Fruit fly (Drosophila melanogaster) whole organism, adult: ENCODE data around the gene TotF.

Source experiments
- CG11617 ChIP-seq: fragments of 200-800 bp; sonication (Bioruptor generic); optimal IDR thresholded peaks from 2 replicates; lab custom pipeline; 2017; ENCODE audit warnings: mild to moderate bottlenecking, missing biosample characterization, missing genetic modification reagents, missing genetic modification characterization
- CG12768 ChIP-seq: fragments of 200-800 bp; sonication (Bioruptor generic); optimal IDR thresholded peaks from 2 replicates; lab custom pipeline; 2017; ENCODE audit warnings: missing biosample characterization, missing genetic modification characterization, mild to moderate bottlenecking, moderate library complexity, missing genetic modification reagents
- CG14711 ChIP-seq: fragments of 200-800 bp; sonication (Bioruptor generic); optimal IDR thresholded peaks from 2 replicates; lab custom pipeline; 2018; ENCODE audit warnings: missing biosample characterization, mild to moderate bottlenecking, missing genetic modification characterization, moderate library complexity
- CG1620 ChIP-seq: fragments of 200-800 bp; sonication (Bioruptor generic); optimal IDR thresholded peaks from 2 replicates; lab custom pipeline; 2016; ENCODE audit warnings: missing biosample characterization, missing genetic modification characterization
- CG33017 ChIP-seq: fragments of 200-800 bp; sonication (Bioruptor generic); optimal IDR thresholded peaks from 2 replicates; lab custom pipeline; 2018; ENCODE audit warnings: missing biosample characterization, mild to moderate bottlenecking, missing genetic modification characterization, moderate library complexity
- CG5204 ChIP-seq: fragments of 200-800 bp; sonication (Bioruptor generic); optimal IDR thresholded peaks from 2 replicates; lab custom pipeline; 2016; ENCODE audit warnings: missing biosample characterization, missing genetic modification characterization
- CG7045 ChIP-seq: fragments of 200-800 bp; sonication (Bioruptor generic); optimal IDR thresholded peaks from 2 replicates; lab custom pipeline; 2017; ENCODE audit warnings: missing biosample characterization, mild to moderate bottlenecking, missing genetic modification characterization
- CG7101 ChIP-seq: fragments of 200-800 bp; sonication (Bioruptor generic); optimal IDR thresholded peaks from 2 replicates; lab custom pipeline; 2018; ENCODE audit warnings: missing biosample characterization, mild to moderate bottlenecking, missing genetic modification characterization, moderate library complexity
- Clk ChIP-seq: fragments of 200-800 bp; sonication (Bioruptor generic); optimal IDR thresholded peaks from 2 replicates; lab custom pipeline; 2017; ENCODE audit warnings: missing biosample characterization, missing genetic modification characterization
- Crg-1 ChIP-seq: fragments of 200-800 bp; sonication (Bioruptor generic); optimal IDR thresholded peaks from 2 replicates; lab custom pipeline; 2016; ENCODE audit warnings: missing biosample characterization, missing genetic modification characterization
- Hr96 ChIP-seq: fragments of 200-800 bp; sonication (Bioruptor generic); optimal IDR thresholded peaks from 2 replicates; lab custom pipeline; 2016; ENCODE audit warnings: missing biosample characterization, missing genetic modification characterization
- Mnt ChIP-seq: fragments of 200-800 bp; sonication (Bioruptor generic); optimal IDR thresholded peaks from 2 replicates; lab custom pipeline; 2016; ENCODE audit warnings: missing biosample characterization, mild to moderate bottlenecking, missing genetic modification characterization
- bab1 ChIP-seq: fragments of 200-800 bp; sonication (Bioruptor generic); optimal IDR thresholded peaks from 3 replicates; lab custom pipeline; 2019; ENCODE audit warnings: missing biosample characterization, mild to moderate bottlenecking, missing genetic modification characterization, moderate library complexity
- cic ChIP-seq: fragments of 200-800 bp; sonication (Bioruptor generic); optimal IDR thresholded peaks from 2 replicates; lab custom pipeline; 2017; ENCODE audit warnings: missing biosample characterization, mild to moderate bottlenecking, missing genetic modification characterization, moderate library complexity
- cnc ChIP-seq, 2 experiments: fragments of >200 bp; optimal IDR thresholded peaks; 2 replicates each; lab custom pipeline; 2017
- kay ChIP-seq: fragments of 200-800 bp; sonication (Bioruptor generic); peaks from one replicate; lab custom pipeline; 2016; ENCODE audit warnings: missing biosample characterization, missing genetic modification characterization, borderline replicate concordance
- ovo ChIP-seq: fragments of 200-800 bp; sonication (Bioruptor generic); optimal IDR thresholded peaks from 2 replicates; lab custom pipeline; 2016; ENCODE audit warnings: missing biosample characterization, missing genetic modification characterization
- pad ChIP-seq: fragments of 200-800 bp; sonication (Bioruptor generic); optimal IDR thresholded peaks from 3 replicates; lab custom pipeline; 2017; ENCODE audit warnings: missing biosample characterization, missing genetic modification characterization, mild to moderate bottlenecking, moderate library complexity, missing genetic modification reagents
- tj ChIP-seq: fragments of 200-800 bp; sonication (Bioruptor generic); optimal IDR thresholded peaks from 3 replicates; lab custom pipeline; 2017; ENCODE audit warnings: missing biosample characterization, mild to moderate bottlenecking, missing genetic modification characterization, moderate library complexity
- toe ChIP-seq: fragments of 200-800 bp; sonication (Bioruptor generic); optimal IDR thresholded peaks from 2 replicates; lab custom pipeline; 2016; ENCODE audit warnings: missing biosample characterization, missing genetic modification characterization

Gene TotF

DNA sequence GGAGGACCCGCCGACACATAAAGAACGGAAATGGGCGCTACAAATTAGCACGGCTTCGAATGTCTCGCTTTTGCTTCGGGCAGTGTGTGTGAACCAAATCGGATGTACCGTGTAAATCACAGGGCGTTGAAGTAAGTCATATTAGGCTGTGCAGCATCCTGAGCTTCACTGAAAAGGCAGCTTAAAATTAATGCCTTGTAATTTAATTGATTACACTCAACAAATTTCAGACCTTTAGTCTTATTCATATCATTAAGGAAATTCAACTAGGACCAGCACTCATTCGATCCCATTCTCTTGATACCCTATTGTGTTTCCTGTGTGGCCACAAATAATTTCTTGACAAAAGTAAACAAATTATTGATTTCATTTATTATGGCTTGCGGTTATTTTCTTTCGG is 42.2 kb downstream of the TotF start:
- TF ChIP-seq kay (no peak), tj (no peak), CG14711 (no peak), CG7101 (tag; lab: Kevin White, UChicago) (no peak), CG33017 (tag; lab: Kevin White, UChicago) (no peak), Mnt (no peak), CG5204 (GFP tag; lab: Kevin White, UChicago) (no peak), cnc (optimal IDR thresholded peaks at IDR 0.05; lab: Kevin White, UChicago) (no peak), ovo (no peak), Crg-1 (GFP tag; lab: Kevin White, UChicago) (no peak), CG7045 (GFP tag; lab: Kevin White, UChicago) (no peak), pad (GFP tag; lab: Kevin White, UChicago) (no peak)

DNA sequence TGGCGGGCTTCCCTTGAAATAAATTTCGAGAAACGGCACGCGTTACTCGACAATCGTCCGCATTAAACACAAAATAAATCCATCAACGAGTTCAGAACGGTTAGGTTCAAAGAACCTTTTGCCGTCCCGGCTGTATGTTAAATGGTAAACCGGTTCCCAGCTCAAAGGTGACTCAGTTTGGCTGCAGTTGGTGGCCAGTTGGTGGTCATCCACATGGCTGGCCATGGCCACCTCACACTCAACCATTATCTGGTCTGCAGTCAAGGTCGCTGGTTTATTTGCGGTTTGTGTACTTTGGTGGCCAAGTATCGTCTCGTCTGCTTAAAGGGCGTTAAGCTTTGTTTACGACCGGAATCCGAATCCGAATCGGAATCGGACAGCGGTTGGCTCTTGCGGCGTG is 42.7 kb downstream of the TotF start:
- TF ChIP-seq Mnt = no peak
- no peak for TF ChIP-seq CG7101 (tag; lab: Kevin White, UChicago)
- TF ChIP-seq Clk (GFP tag; lab: Kevin White, UChicago) = no peak
- TF ChIP-seq CG5204 (GFP tag; lab: Kevin White, UChicago) = no peak
- TF ChIP-seq toe (GFP tag; lab: Kevin White, UChicago) = no peak

DNA sequence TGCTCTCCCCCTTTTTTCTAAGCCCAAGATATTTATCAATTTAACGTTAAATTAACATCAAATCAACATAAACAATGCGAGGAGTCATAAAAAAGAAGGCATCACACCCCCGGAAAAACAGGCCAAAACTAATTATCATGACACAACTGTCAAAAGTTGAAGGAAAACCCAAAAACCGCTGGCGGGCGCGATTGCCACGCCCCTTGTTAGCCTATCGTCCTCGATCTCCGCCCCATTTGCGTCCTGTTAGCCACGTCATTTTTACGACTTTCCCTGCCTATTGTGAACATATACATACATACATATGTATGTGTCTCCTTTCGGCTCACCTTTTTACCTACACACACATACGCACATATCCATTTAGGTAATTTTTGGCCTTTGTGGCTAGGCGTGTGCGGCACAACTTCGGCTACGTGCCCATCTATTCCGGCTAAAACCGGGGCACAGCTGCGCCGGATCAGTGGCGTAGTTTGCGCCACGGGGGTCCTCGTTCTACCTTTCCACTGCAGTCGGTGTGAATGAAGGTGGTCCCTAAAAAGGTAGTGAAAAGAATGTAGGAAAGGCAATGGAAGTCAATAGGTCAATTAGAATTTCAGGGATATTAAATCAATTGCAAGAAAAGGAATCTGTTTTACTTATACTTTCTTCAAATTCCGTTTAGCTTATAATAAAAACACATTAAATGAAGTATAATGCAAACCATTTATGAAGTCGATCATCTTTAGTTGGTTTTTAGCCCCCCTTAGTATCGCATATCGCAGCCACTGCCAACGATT is 45.4 kb downstream of the TotF start:
- TF ChIP-seq CG14711 = no peak
- TF ChIP-seq CG1620 (GFP tag; lab: Kevin White, UChicago) = no peak
- TF ChIP-seq pad (GFP tag; lab: Kevin White, UChicago) = no peak
- TF ChIP-seq CG7045 (GFP tag; lab: Kevin White, UChicago) = no peak
- no peak for TF ChIP-seq Hr96 (GFP tag; lab: Kevin White, UChicago)
- TF ChIP-seq CG7101 (tag; lab: Kevin White, UChicago) = no peak
- TF ChIP-seq cnc (optimal IDR thresholded peaks at IDR 0.05; lab: Kevin White, UChicago) = no peak
- no peak for TF ChIP-seq ovo
- no peak for TF ChIP-seq Clk (GFP tag; lab: Kevin White, UChicago)
- TF ChIP-seq toe (GFP tag; lab: Kevin White, UChicago) = no peak
- no peak for TF ChIP-seq cic
- no peak for TF ChIP-seq CG33017 (tag; lab: Kevin White, UChicago)
- no peak for TF ChIP-seq CG5204 (GFP tag; lab: Kevin White, UChicago)
- no peak for TF ChIP-seq CG12768 (GFP tag; lab: Kevin White, UChicago)
- no peak for TF ChIP-seq kay
- TF ChIP-seq CG11617 (GFP tag; lab: Kevin White, UChicago) = no peak
- TF ChIP-seq Crg-1 (GFP tag; lab: Kevin White, UChicago) = no peak
- no peak for TF ChIP-seq Mnt
- TF ChIP-seq tj = no peak

- TF ChIP-seq bab1 (GFP tag; lab: Kevin White, UChicago) (peak; percentile 54), CG14711 (peak; percentile 55), Clk (GFP tag; lab: Kevin White, UChicago) (no peak), CG1620 (GFP tag; lab: Kevin White, UChicago) (peak; percentile 23), CG7101 (tag; lab: Kevin White, UChicago) (peak; percentile 60), Mnt (no peak), CG5204 (GFP tag; lab: Kevin White, UChicago) (no peak), tj (peak; percentile 0)
These were observed 46.6 kb downstream of the TotF start for dm6 chr2L:19865539-19866068.
